Worm (Caenorhabditis elegans) whole organism, L3 larva: ENCODE data around the gene cest-2.3.

Experiments
- R02D3.7 ChIP-seq: fragments of 150-350 bp; optimal IDR thresholded peaks from 2 replicates; lab custom pipeline; 2014; ENCODE audit warnings: missing biosample characterization, missing genetic modification characterization
- ZK546.5 ChIP-seq: sonication (generic microtip); optimal IDR thresholded peaks from 2 replicates; lab custom pipeline; 2017; ENCODE audit warnings: missing biosample characterization, missing genetic modification characterization
- aly-2 ChIP-seq: fragments of 150-350 bp; optimal IDR thresholded peaks from 2 replicates; lab custom pipeline; 2014; ENCODE audit warnings: missing biosample characterization, missing genetic modification characterization
- ceh-16 ChIP-seq: sonication (generic microtip); optimal IDR thresholded peaks from 2 replicates; lab custom pipeline; 2017; ENCODE audit warnings: missing biosample characterization, missing genetic modification characterization
- ceh-28 ChIP-seq: fragments of 150-350 bp; optimal IDR thresholded peaks from 2 replicates; lab custom pipeline; 2014; ENCODE audit warnings: missing biosample characterization, missing genetic modification reagents, missing genetic modification characterization
- ceh-82 ChIP-seq: fragments of 150-350 bp; optimal IDR thresholded peaks from 2 replicates; lab custom pipeline; 2014; ENCODE audit warnings: missing biosample characterization, missing genetic modification characterization
- ceh-9 ChIP-seq: sonication (generic microtip); optimal IDR thresholded peaks from 2 replicates; lab custom pipeline; 2018; ENCODE audit warnings: missing biosample characterization, missing genetic modification characterization
- daf-12 ChIP-seq: fragments of 150-350 bp; optimal IDR thresholded peaks from 2 replicates; lab custom pipeline; 2014; ENCODE audit warnings: missing biosample characterization, missing genetic modification reagents, missing genetic modification characterization
- egl-27 ChIP-seq: sonication (generic microtip); optimal IDR thresholded peaks from 4 replicates; lab custom pipeline; 2017; ENCODE audit warnings: missing biosample characterization, missing genetic modification reagents, missing genetic modification characterization
- egl-5 ChIP-seq: fragments of 150-350 bp; optimal IDR thresholded peaks from 2 replicates; lab custom pipeline; 2017; ENCODE audit warnings: missing biosample characterization, missing genetic modification reagents, missing genetic modification characterization, inconsistent platforms
- elt-2 ChIP-seq: sonication (generic microtip); optimal IDR thresholded peaks from 2 replicates; lab custom pipeline; 2016; ENCODE audit warnings: missing genetic modification reagents, mild to moderate bottlenecking, missing genetic modification characterization, missing compliant biosample characterization
- elt-3 ChIP-seq, 3 experiments: fragments of 150-350 bp in 1 of 3; sonication (generic microtip) in 2 of 3; optimal IDR thresholded peaks; 2 replicates in 2 of 3; 4 replicates in 1 of 3; lab custom pipeline; 2014 to 2017; ENCODE audit warnings: missing biosample characterization in 3 of 3, missing genetic modification characterization in 3 of 3
- fkh-10 ChIP-seq: sonication (generic microtip); optimal IDR thresholded peaks from 2 replicates; lab custom pipeline; 2017; ENCODE audit warnings: missing biosample characterization, missing genetic modification reagents, missing genetic modification characterization
- fkh-2 ChIP-seq: fragments of 150-350 bp; optimal IDR thresholded peaks from 2 replicates; lab custom pipeline; 2014; ENCODE audit warnings: missing biosample characterization, missing genetic modification reagents, missing genetic modification characterization
- fos-1 ChIP-seq: fragments of 150-350 bp; optimal IDR thresholded peaks from 2 replicates; lab custom pipeline; 2014; ENCODE audit warnings: missing biosample characterization, missing genetic modification characterization
- jun-1 ChIP-seq: fragments of 150-350 bp; optimal IDR thresholded peaks from 2 replicates; lab custom pipeline; 2014; ENCODE audit warnings: missing biosample characterization, missing genetic modification reagents, missing genetic modification characterization
- lin-39 ChIP-seq: fragments of 150-350 bp; optimal IDR thresholded peaks from 2 replicates; lab custom pipeline; 2018; ENCODE audit warnings: missing biosample characterization, missing genetic modification reagents, missing genetic modification characterization
- lsy-12 ChIP-seq: sonication (generic microtip); optimal IDR thresholded peaks from 2 replicates; lab custom pipeline; 2016; ENCODE audit warnings: mild to moderate bottlenecking, missing genetic modification characterization, missing compliant biosample characterization
- mdl-1 ChIP-seq: fragments of 150-350 bp; optimal IDR thresholded peaks from 2 replicates; lab custom pipeline; 2014; ENCODE audit warnings: missing biosample characterization, missing genetic modification characterization
- mml-1 ChIP-seq: fragments of 150-350 bp; sonication (generic microtip); optimal IDR thresholded peaks from 3 replicates; lab custom pipeline; 2014; ENCODE audit warnings: missing biosample characterization, missing genetic modification characterization
- nfya-1 ChIP-seq: sonication (generic microtip); optimal IDR thresholded peaks from 2 replicates; lab custom pipeline; 2017; ENCODE audit warnings: missing genetic modification characterization, mild to moderate bottlenecking, missing compliant biosample characterization, antibody characterized with exemption, moderate library complexity; ENCODE audit not compliant: insufficient read depth
- nhr-11 ChIP-seq: fragments of 150-350 bp; optimal IDR thresholded peaks from 2 replicates; lab custom pipeline; 2014; ENCODE audit warnings: missing biosample characterization, missing genetic modification characterization
- nhr-12 ChIP-seq: fragments of 150-350 bp; optimal IDR thresholded peaks from 2 replicates; lab custom pipeline; 2014; ENCODE audit warnings: missing biosample characterization, missing genetic modification characterization
- nhr-23 ChIP-seq: fragments of 150-350 bp; optimal IDR thresholded peaks from 2 replicates; lab custom pipeline; 2014; ENCODE audit warnings: missing biosample characterization, missing genetic modification reagents, missing genetic modification characterization
- nhr-25 ChIP-seq: sonication (generic microtip); optimal IDR thresholded peaks from 2 replicates; lab custom pipeline; 2017; ENCODE audit warnings: missing biosample characterization, missing genetic modification characterization
- nhr-43 ChIP-seq: sonication (generic microtip); optimal IDR thresholded peaks from 2 replicates; lab custom pipeline; 2016; ENCODE audit warnings: mild to moderate bottlenecking, missing genetic modification characterization, missing compliant biosample characterization; ENCODE audit not compliant: poor library complexity, severe bottlenecking
- nhr-67 ChIP-seq: fragments of 150-350 bp; optimal IDR thresholded peaks from 2 replicates; lab custom pipeline; 2014; ENCODE audit warnings: missing biosample characterization, missing genetic modification characterization
- nhr-76 ChIP-seq: fragments of 150-350 bp; sonication (generic microtip); optimal IDR thresholded peaks from 5 replicates; lab custom pipeline; 2014; ENCODE audit warnings: missing biosample characterization, missing genetic modification characterization
- pha-4 ChIP-seq: fragments of 150-350 bp; optimal IDR thresholded peaks from 2 replicates; lab custom pipeline; 2014; ENCODE audit warnings: missing biosample characterization, missing genetic modification reagents, missing genetic modification characterization
- pqm-1 ChIP-seq: fragments of 150-350 bp; optimal IDR thresholded peaks from 2 replicates; lab custom pipeline; 2017; ENCODE audit warnings: missing biosample characterization, missing genetic modification characterization, inconsistent platforms
- sea-2 ChIP-seq: fragments of 150-350 bp; sonication (generic microtip); optimal IDR thresholded peaks from 4 replicates; lab custom pipeline; 2014; ENCODE audit warnings: missing biosample characterization, missing genetic modification reagents, missing genetic modification characterization
- snpc-4 ChIP-seq: fragments of 150-350 bp; optimal IDR thresholded peaks from 2 replicates; lab custom pipeline; 2014; ENCODE audit warnings: missing biosample characterization, missing genetic modification characterization
- tbx-2 ChIP-seq: sonication (generic microtip); optimal IDR thresholded peaks from 2 replicates; lab custom pipeline; 2016; ENCODE audit warnings: mild to moderate bottlenecking, missing genetic modification characterization, missing compliant biosample characterization
- unc-39 ChIP-seq: sonication (generic microtip); optimal IDR thresholded peaks from 4 replicates; lab custom pipeline; 2017; ENCODE audit warnings: missing biosample characterization, missing genetic modification characterization
- unc-62 ChIP-seq: fragments of 150-350 bp; sonication (generic microtip); optimal IDR thresholded peaks from 4 replicates; lab custom pipeline; 2014; ENCODE audit warnings: missing biosample characterization, missing genetic modification reagents, missing genetic modification characterization
- zag-1 ChIP-seq: fragments of 150-350 bp; optimal IDR thresholded peaks from 2 replicates; lab custom pipeline; 2014; ENCODE audit warnings: missing biosample characterization, missing genetic modification characterization
- ztf-11 ChIP-seq: fragments of 150-350 bp; optimal IDR thresholded peaks from 2 replicates; lab custom pipeline; 2014; ENCODE audit warnings: missing biosample characterization, missing genetic modification characterization
- ztf-4 ChIP-seq: fragments of 150-350 bp; optimal IDR thresholded peaks from 2 replicates; lab custom pipeline; 2014; ENCODE audit warnings: missing biosample characterization, missing genetic modification characterization

Gene cest-2.3

DNA sequence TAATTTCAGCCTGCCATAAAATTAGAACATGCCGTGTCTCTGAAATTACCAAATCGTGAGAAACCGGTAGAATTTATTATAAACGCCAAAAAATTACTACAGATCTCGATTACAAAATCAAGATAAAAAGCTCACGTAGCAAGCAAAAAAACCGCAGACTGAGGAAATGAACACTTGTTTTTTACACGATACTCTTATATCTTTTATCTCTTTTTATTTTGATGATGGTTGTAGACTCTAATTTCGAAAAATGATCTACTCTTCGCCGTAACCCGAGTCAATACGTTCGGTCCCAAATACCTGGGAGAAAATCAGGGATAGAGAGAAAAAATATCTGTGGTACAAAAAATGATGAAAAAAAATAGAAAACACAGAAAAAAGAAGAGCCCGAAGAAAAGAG lies 40.4 kb upstream of the cest-2.3 start:
- TF ChIP-seq mml-1 (tag; lab: Kevin White, UChicago) (no peak), fos-1 (no peak), unc-62 (no peak), daf-12 (no peak), elt-3 (tag; optimal IDR thresholded peaks at IDR 0.05; lab: Kevin White, UChicago) (no peak), egl-27 (tag; lab: Kevin White, UChicago) (no peak)

DNA sequence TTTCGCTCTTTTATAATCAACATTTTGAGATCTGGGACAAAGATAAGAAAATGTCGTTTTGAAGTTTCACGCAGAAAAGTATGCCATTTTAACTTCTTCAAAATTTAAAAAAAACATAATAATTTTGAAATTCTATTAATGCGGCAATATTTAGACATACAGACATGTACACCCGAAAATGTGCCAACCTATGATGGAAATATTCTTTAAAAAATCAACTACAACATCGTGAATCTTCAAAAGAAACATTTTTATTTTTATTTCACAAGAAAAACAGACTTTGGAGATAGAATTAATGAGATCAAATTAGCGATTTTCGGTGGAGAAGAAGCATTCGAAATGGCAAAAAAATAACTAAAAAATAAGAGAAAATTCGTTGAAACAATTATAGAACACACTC lies 32.3 kb upstream of the cest-2.3 start, which contains the start of gene T16A9.5:
T16A9.5 (minus strand) TSS at position 101 of the 400 bp plus-strand sequence.
- no peak for TF ChIP-seq tbx-2 (tag; lab: Kevin White, UChicago)
- no peak for TF ChIP-seq fos-1
- TF ChIP-seq nhr-11 (tag; lab: Kevin White, UChicago) = no peak
- TF ChIP-seq zag-1 (tag; lab: Kevin White, UChicago) = no peak
- no peak for TF ChIP-seq snpc-4 (tag; lab: Kevin White, UChicago)
- no peak for TF ChIP-seq fkh-10 (GFP tag; lab: Kevin White, UChicago)
- TF ChIP-seq pha-4 (tag; lab: Kevin White, UChicago) = no peak
- TF ChIP-seq ZK546.5 (tag; lab: Kevin White, UChicago) = no peak
- no peak for TF ChIP-seq nhr-12 (tag; lab: Kevin White, UChicago)
- no peak for TF ChIP-seq pqm-1 (tag; lab: Kevin White, UChicago)
- no peak for TF ChIP-seq lin-39 (tag; lab: Kevin White, UChicago)
- TF ChIP-seq nfya-1 = no peak
- no peak for TF ChIP-seq ztf-4 (tag; lab: Kevin White, UChicago)
- no peak for TF ChIP-seq ceh-9 (tag; lab: Kevin White, UChicago)
- TF ChIP-seq mml-1 (tag; lab: Kevin White, UChicago) = no peak

ce11 chrV:14212813-14213212 lies 30.1 kb upstream of the cest-2.3 start:
- peak; percentile 77 for TF ChIP-seq pqm-1 (tag; lab: Kevin White, UChicago)
- peak in 1 of 3 experiments; percentile 17 for TF ChIP-seq elt-3 (tag; optimal IDR thresholded peaks at IDR 0.05; lab: Kevin White, UChicago)
- no peak for TF ChIP-seq nhr-23 (tag; lab: Kevin White, UChicago)
- TF ChIP-seq snpc-4 (tag; lab: Kevin White, UChicago) = no peak
- TF ChIP-seq tbx-2 (tag; lab: Kevin White, UChicago) = no peak
- TF ChIP-seq ceh-82 (tag; lab: Kevin White, UChicago) = no peak
- TF ChIP-seq aly-2 (tag; lab: Kevin White, UChicago) = no peak
- no peak for TF ChIP-seq nfya-1
- TF ChIP-seq unc-62 = no peak
- peak; percentile 15 for TF ChIP-seq nhr-43 (tag; lab: Kevin White, UChicago)
- no peak for TF ChIP-seq ceh-28
- TF ChIP-seq ceh-16 (tag; lab: Kevin White, UChicago) = no peak
- TF ChIP-seq lsy-12 (tag; lab: Kevin White, UChicago) = no peak
- TF ChIP-seq zag-1 (tag; lab: Kevin White, UChicago) = no peak
- no peak for TF ChIP-seq fkh-2 (tag; lab: Kevin White, UChicago)
- no peak for TF ChIP-seq mdl-1 (tag; lab: Kevin White, UChicago)
- TF ChIP-seq unc-39 (tag; lab: Kevin White, UChicago) = no peak
- TF ChIP-seq ztf-11 (tag; lab: Kevin White, UChicago) = no peak
- no peak for TF ChIP-seq mml-1 (tag; lab: Kevin White, UChicago)
- no peak for TF ChIP-seq ZK546.5 (tag; lab: Kevin White, UChicago)
- no peak for TF ChIP-seq nhr-76 (tag; lab: Kevin White, UChicago)
- peak; percentile 88 for TF ChIP-seq elt-2 (tag; lab: Kevin White, UChicago)
- TF ChIP-seq jun-1 (tag; lab: Kevin White, UChicago) = peak; percentile 52
- no peak for TF ChIP-seq pha-4 (tag; lab: Kevin White, UChicago)
- TF ChIP-seq egl-5 (tag; lab: Kevin White, UChicago) = no peak
- peak; percentile 11 for TF ChIP-seq nhr-25
- no peak for TF ChIP-seq sea-2
- TF ChIP-seq nhr-67 (tag; lab: Kevin White, UChicago) = no peak
- no peak for TF ChIP-seq R02D3.7 (tag; lab: Kevin White, UChicago)
- TF ChIP-seq fos-1 = no peak
